Fruit fly (Drosophila melanogaster) whole organism, embryonic: ENCODE measurements around the gene Ccz1.

Experiments used
- Adf1 ChIP-seq: fragments of 200-800 bp; sonication (Bioruptor generic); IDR thresholded peaks from 2 replicates; pipeline ENCODE4 v1.3.6; 2022; ENCODE audit warnings: missing biosample characterization, missing genetic modification characterization
- Atf3 ChIP-seq: fragments of 200-800 bp; sonication (Bioruptor generic); optimal IDR thresholded peaks from 3 replicates; lab custom pipeline; 2016; ENCODE audit warnings: missing biosample characterization, missing genetic modification characterization
- CG10321 ChIP-seq: fragments of 200-800 bp; sonication (Bioruptor generic); IDR thresholded peaks from 2 replicates; pipeline ENCODE4 v1.3.6; 2022; ENCODE audit warnings: missing biosample characterization, missing genetic modification characterization
- CG10654 ChIP-seq: fragments of 200-800 bp; sonication (Bioruptor generic); optimal IDR thresholded peaks from 2 replicates; lab custom pipeline; 2016; ENCODE audit warnings: missing biosample characterization, missing genetic modification characterization
- CG10959 ChIP-seq: fragments of 200-800 bp; sonication (Bioruptor generic); IDR thresholded peaks from 2 replicates; pipeline ENCODE4 v1.3.6; 2022; ENCODE audit warnings: missing biosample characterization, missing genetic modification characterization
- CG15601 ChIP-seq: fragments of 200-800 bp; sonication (Bioruptor generic); optimal IDR thresholded peaks from 3 replicates; lab custom pipeline; 2019; ENCODE audit warnings: missing biosample characterization, mild to moderate bottlenecking, missing genetic modification characterization, moderate library complexity
- CG1603 ChIP-seq: fragments of 200-800 bp; sonication (Bioruptor generic); optimal IDR thresholded peaks from 2 replicates; lab custom pipeline; 2019; ENCODE audit warnings: missing biosample characterization, mild to moderate bottlenecking, missing genetic modification characterization, moderate library complexity
- CG16779 ChIP-seq: fragments of 200-800 bp; sonication (Bioruptor generic); IDR thresholded peaks from 2 replicates; pipeline ENCODE4 v1.3.6; 2022; ENCODE audit warnings: missing biosample characterization, missing genetic modification characterization
- CG17361 ChIP-seq: fragments of 200-800 bp; sonication (Bioruptor generic); IDR thresholded peaks from 3 replicates; pipeline ENCODE4 v1.3.6; 2022; ENCODE audit warnings: missing biosample characterization, missing genetic modification characterization
- CG18619 ChIP-seq: fragments of 200-800 bp; sonication (Bioruptor generic); optimal IDR thresholded peaks from 3 replicates; lab custom pipeline; 2017; ENCODE audit warnings: missing biosample characterization, mild to moderate bottlenecking, missing genetic modification characterization
- CG33557 ChIP-seq: fragments of 200-800 bp; sonication (Bioruptor generic); optimal IDR thresholded peaks from 2 replicates; lab custom pipeline; 2019; ENCODE audit warnings: missing biosample characterization, mild to moderate bottlenecking, missing genetic modification characterization, moderate library complexity
- CG4424 ChIP-seq: fragments of 200-800 bp; sonication (Bioruptor generic); optimal IDR thresholded peaks from 3 replicates; lab custom pipeline; 2016; ENCODE audit warnings: missing biosample characterization, missing genetic modification characterization
- CG7372 ChIP-seq: fragments of 200-800 bp; sonication (Bioruptor generic); IDR thresholded peaks from 2 replicates; pipeline ENCODE4 v1.3.6; 2022; ENCODE audit warnings: missing biosample characterization, missing genetic modification characterization
- CG8290 ChIP-seq, 3 experiments: fragments of 200-800 bp; sonication (Bioruptor generic); optimal IDR thresholded peaks; 2 replicates each; lab custom pipeline; 2016 to 2019; ENCODE audit warnings: missing biosample characterization in 3 of 3, missing genetic modification characterization in 3 of 3, mild to moderate bottlenecking in 2 of 3, moderate library complexity in 1 of 3
- CG9609 ChIP-seq: fragments of 200-800 bp; sonication (Bioruptor generic); optimal IDR thresholded peaks from 3 replicates; lab custom pipeline; 2016; ENCODE audit warnings: missing biosample characterization, missing genetic modification characterization
- CTCF ChIP-seq: fragments of 200-800 bp; sonication (Bioruptor generic); optimal IDR thresholded peaks from 2 replicates; lab custom pipeline; 2017; ENCODE audit warnings: missing biosample characterization, mild to moderate bottlenecking, missing genetic modification characterization, moderate library complexity
- Ets65A ChIP-seq: fragments of 200-800 bp; sonication (Bioruptor generic); peaks from one replicate; lab custom pipeline; 2016; ENCODE audit warnings: missing biosample characterization, missing genetic modification characterization
- Fer2 ChIP-seq: fragments of 200-800 bp; sonication (Bioruptor generic); optimal IDR thresholded peaks from 2 replicates; lab custom pipeline; 2018; ENCODE audit warnings: missing biosample characterization, mild to moderate bottlenecking, missing genetic modification characterization, moderate library complexity
- Gug ChIP-seq: fragments of 200-800 bp; sonication (Bioruptor generic); IDR thresholded peaks from 4 replicates; pipeline ENCODE4 v1.3.6; 2022; ENCODE audit warnings: missing biosample characterization, missing genetic modification characterization
- H15 ChIP-seq: fragments of 200-800 bp; sonication (Bioruptor generic); IDR thresholded peaks from 3 replicates; pipeline ENCODE4 v1.3.6; 2022; ENCODE audit warnings: missing biosample characterization, missing genetic modification characterization
- HLH4C ChIP-seq: fragments of 200-800 bp; sonication (Bioruptor generic); IDR thresholded peaks from 3 replicates; pipeline ENCODE4 v1.3.6; 2022; ENCODE audit warnings: missing biosample characterization, missing genetic modification characterization; ENCODE audit not compliant: partially characterized antibody
- Hand ChIP-seq: fragments of 200-800 bp; sonication (Bioruptor generic); optimal IDR thresholded peaks from 2 replicates; lab custom pipeline; 2017; ENCODE audit warnings: mild to moderate bottlenecking, missing biosample characterization, missing genetic modification reagents, missing genetic modification characterization
- Hsf ChIP-seq: fragments of 200-800 bp; sonication (Bioruptor generic); optimal IDR thresholded peaks from 3 replicates; lab custom pipeline; 2016; ENCODE audit warnings: missing biosample characterization, missing genetic modification characterization
- MTF-1 ChIP-seq: fragments of 200-800 bp; sonication (Bioruptor generic); optimal IDR thresholded peaks from 2 replicates; lab custom pipeline; 2018; ENCODE audit warnings: missing biosample characterization, mild to moderate bottlenecking, missing genetic modification characterization, borderline replicate concordance
- Max ChIP-seq: fragments of 200-800 bp; sonication (Bioruptor generic); optimal IDR thresholded peaks from 2 replicates; lab custom pipeline; 2016; ENCODE audit warnings: missing biosample characterization, mild to moderate bottlenecking, missing genetic modification characterization
- Mrtf ChIP-seq: fragments of 200-800 bp; sonication (Bioruptor generic); IDR thresholded peaks from 3 replicates; pipeline ENCODE4 v1.3.6; 2022; ENCODE audit warnings: missing biosample characterization, missing genetic modification characterization
- Ptx1 ChIP-seq: fragments of 200-800 bp; sonication (Bioruptor generic); IDR thresholded peaks from 2 replicates; pipeline ENCODE4 v1.3.6; 2022; ENCODE audit warnings: missing biosample characterization, missing genetic modification characterization
- Spps ChIP-seq: fragments of 200-800 bp; sonication (Bioruptor generic); optimal IDR thresholded peaks from 2 replicates; lab custom pipeline; 2018; ENCODE audit warnings: missing biosample characterization, mild to moderate bottlenecking, missing genetic modification characterization
- YL-1 ChIP-seq: fragments of 200-800 bp; sonication (Bioruptor generic); optimal IDR thresholded peaks from 3 replicates; lab custom pipeline; 2017; ENCODE audit warnings: missing biosample characterization, mild to moderate bottlenecking, missing genetic modification characterization
- abd-A ChIP-seq: fragments of 200-800 bp; sonication (Bioruptor generic); optimal IDR thresholded peaks from 3 replicates; lab custom pipeline; 2019; ENCODE audit warnings: missing biosample characterization, mild to moderate bottlenecking, missing genetic modification characterization, moderate library complexity
- ac ChIP-seq: fragments of 200-800 bp; sonication (Bioruptor generic); optimal IDR thresholded peaks from 3 replicates; lab custom pipeline; 2017; ENCODE audit warnings: missing biosample characterization, mild to moderate bottlenecking, missing genetic modification characterization
- bab2 ChIP-seq: fragments of 200-800 bp; sonication (Bioruptor generic); optimal IDR thresholded peaks from 2 replicates; lab custom pipeline; 2016; ENCODE audit warnings: missing biosample characterization, missing genetic modification characterization
- btn ChIP-seq: fragments of 200-800 bp; sonication (Bioruptor generic); optimal IDR thresholded peaks from 2 replicates; lab custom pipeline; 2016; ENCODE audit warnings: missing biosample characterization, missing genetic modification characterization
- cato ChIP-seq: fragments of 200-800 bp; sonication (Bioruptor generic); optimal IDR thresholded peaks from 2 replicates; lab custom pipeline; 2016; ENCODE audit warnings: missing biosample characterization, missing genetic modification characterization, borderline replicate concordance
- cg ChIP-seq: fragments of 200-800 bp; sonication (Bioruptor generic); optimal IDR thresholded peaks from 3 replicates; lab custom pipeline; 2019; ENCODE audit warnings: missing biosample characterization, mild to moderate bottlenecking, missing genetic modification characterization, moderate library complexity
- chif ChIP-seq, 2 experiments: fragments of 200-800 bp; sonication (Bioruptor generic); optimal IDR thresholded peaks; 3 replicates each; lab custom pipeline; 2016; ENCODE audit warnings: missing biosample characterization in 2 of 2, missing genetic modification characterization in 2 of 2
- da ChIP-seq: fragments of 200-800 bp; sonication (Bioruptor generic); optimal IDR thresholded peaks from 2 replicates; lab custom pipeline; 2016; ENCODE audit warnings: missing biosample characterization, missing genetic modification characterization
- ewg ChIP-seq: fragments of 200-800 bp; sonication (Bioruptor generic); optimal IDR thresholded peaks from 3 replicates; lab custom pipeline; 2017; ENCODE audit warnings: mild to moderate bottlenecking, missing biosample characterization, missing genetic modification reagents, missing genetic modification characterization
- fd3F ChIP-seq: fragments of 200-800 bp; sonication (Bioruptor generic); optimal IDR thresholded peaks from 2 replicates; lab custom pipeline; 2018; ENCODE audit warnings: missing biosample characterization, mild to moderate bottlenecking, missing genetic modification characterization, moderate library complexity
- gsb-n ChIP-seq: fragments of 200-800 bp; sonication (Bioruptor generic); optimal IDR thresholded peaks from 3 replicates; lab custom pipeline; 2018; ENCODE audit warnings: missing biosample characterization, mild to moderate bottlenecking, missing genetic modification characterization
- ind ChIP-seq: fragments of 200-800 bp; sonication (Bioruptor generic); optimal IDR thresholded peaks from 3 replicates; lab custom pipeline; 2016; ENCODE audit warnings: missing biosample characterization, missing genetic modification characterization
- jumu ChIP-seq: fragments of 200-800 bp; sonication (Bioruptor generic); optimal IDR thresholded peaks from 3 replicates; lab custom pipeline; 2016; ENCODE audit warnings: missing biosample characterization, missing genetic modification characterization
- nerfin-2 ChIP-seq: fragments of 200-800 bp; sonication (Bioruptor generic); IDR thresholded peaks from 2 replicates; pipeline ENCODE4 v1.3.6; 2022; ENCODE audit warnings: missing biosample characterization, missing genetic modification characterization; ENCODE audit not compliant: partially characterized antibody
- p53 ChIP-seq: fragments of 200-800 bp; sonication (Bioruptor generic); optimal IDR thresholded peaks from 2 replicates; lab custom pipeline; 2016; ENCODE audit warnings: missing biosample characterization, missing genetic modification characterization
- pita ChIP-seq: fragments of 200-800 bp; sonication (Bioruptor generic); optimal IDR thresholded peaks from 2 replicates; lab custom pipeline; 2017; ENCODE audit warnings: missing biosample characterization, mild to moderate bottlenecking, missing genetic modification characterization
- ranshi ChIP-seq: fragments of 200-800 bp; sonication (Bioruptor generic); IDR thresholded peaks from 2 replicates; pipeline ENCODE4 v1.3.6; 2022; ENCODE audit warnings: missing biosample characterization, missing genetic modification characterization
- sens ChIP-seq: fragments of 200-800 bp; sonication (Bioruptor generic); peaks from one replicate; lab custom pipeline; 2016; ENCODE audit warnings: missing biosample characterization, missing genetic modification characterization
- sens-2 ChIP-seq: fragments of 200-800 bp; sonication (Bioruptor generic); IDR thresholded peaks from 2 replicates; pipeline ENCODE4 v1.3.6; 2022; ENCODE audit warnings: missing biosample characterization, missing genetic modification characterization
- shn ChIP-seq: fragments of 200-800 bp; sonication (Bioruptor generic); optimal IDR thresholded peaks from 3 replicates; lab custom pipeline; 2016; ENCODE audit warnings: missing biosample characterization, missing genetic modification characterization
- sob ChIP-seq: fragments of 200-800 bp; sonication (Bioruptor generic); IDR thresholded peaks from 2 replicates; pipeline ENCODE4 v1.3.6; 2022; ENCODE audit warnings: missing biosample characterization, missing genetic modification characterization
- ssp ChIP-seq: fragments of 200-800 bp; sonication (Bioruptor generic); IDR thresholded peaks from 2 replicates; pipeline ENCODE4 v1.3.6; 2022; ENCODE audit warnings: missing biosample characterization, missing genetic modification characterization
- trh ChIP-seq: fragments of 200-800 bp; sonication (Bioruptor generic); optimal IDR thresholded peaks from 2 replicates; lab custom pipeline; 2016; ENCODE audit warnings: missing biosample characterization, missing genetic modification characterization
- zen ChIP-seq: fragments of 200-800 bp; sonication (Bioruptor generic); optimal IDR thresholded peaks from 3 replicates; lab custom pipeline; 2018; ENCODE audit warnings: missing biosample characterization, mild to moderate bottlenecking, missing genetic modification characterization, moderate library complexity

The Ccz1 gene

dm6 chr3L:3912134-3912533 is 13.2 kb upstream of the Ccz1 start:
- no peak for TF ChIP-seq btn
- no peak for TF ChIP-seq CG16779 (GFP tag; lab: Robert Waterston, UW)
- no peak for TF ChIP-seq CG15601 (tag; lab: Kevin White, UChicago)
- no peak for TF ChIP-seq H15 (GFP tag; lab: Robert Waterston, UW)
- TF ChIP-seq cg (GFP tag; lab: Kevin White, UChicago): no peak
- no peak for TF ChIP-seq bab2
- no peak for TF ChIP-seq ind (GFP tag; lab: Kevin White, UChicago)
- TF ChIP-seq Hand (GFP tag; lab: Kevin White, UChicago): no peak
- TF ChIP-seq CG10321 (GFP tag; lab: Robert Waterston, UW): no peak
- no peak for TF ChIP-seq chif (GFP tag; optimal IDR thresholded peaks at IDR 0.05; lab: Kevin White, UChicago)
- peak; percentile 15 for TF ChIP-seq sens (GFP tag; lab: Kevin White, UChicago)
- no peak for TF ChIP-seq CG4424 (GFP tag; lab: Kevin White, UChicago)
- no peak for TF ChIP-seq CG17361 (GFP tag; lab: Robert Waterston, UW)
- no peak for TF ChIP-seq HLH4C (GFP tag; lab: Robert Waterston, UW)
- TF ChIP-seq Fer2: no peak
- TF ChIP-seq Atf3 (GFP tag; lab: Kevin White, UChicago): no peak
- no peak for TF ChIP-seq p53 (GFP tag; lab: Kevin White, UChicago)
- TF ChIP-seq da (GFP tag; lab: Kevin White, UChicago): no peak
- no peak for TF ChIP-seq CG33557 (GFP tag; lab: Kevin White, UChicago)
- TF ChIP-seq Hsf (GFP tag; lab: Kevin White, UChicago): no peak
- TF ChIP-seq ewg: no peak
- no peak for TF ChIP-seq ranshi (GFP tag; lab: Robert Waterston, UW)
- no peak for TF ChIP-seq CG10654 (GFP tag; lab: Kevin White, UChicago)
- TF ChIP-seq Ets65A (GFP tag; lab: Kevin White, UChicago): peak; percentile 92
- TF ChIP-seq nerfin-2 (GFP tag; lab: Robert Waterston, UW): no peak
- no peak for TF ChIP-seq CG8290 (GFP tag; optimal IDR thresholded peaks at IDR 0.05; lab: Kevin White, UChicago)
- TF ChIP-seq CG8290 (tag; optimal IDR thresholded peaks at IDR 0.05; lab: Kevin White, UChicago): no peak
- TF ChIP-seq Adf1 (GFP tag; lab: Robert Waterston, UW): no peak
- TF ChIP-seq jumu (GFP tag; lab: Kevin White, UChicago): no peak
- 0 out of 2 replicates have a peak, but pooled peaks have one; percentile 13 for TF ChIP-seq sob
- peak; percentile 76 for TF ChIP-seq CG7372
- TF ChIP-seq ac (GFP tag; lab: Kevin White, UChicago): no peak
- TF ChIP-seq CG18619 (GFP tag; lab: Kevin White, UChicago): no peak
- no peak for TF ChIP-seq CG10959
- no peak for TF ChIP-seq pita (GFP tag; lab: Kevin White, UChicago)
- TF ChIP-seq gsb-n: no peak

- TF ChIP-seq trh (GFP tag; lab: Kevin White, UChicago) (no peak), ssp (GFP tag; lab: Robert Waterston, UW) (no peak), cato (no peak), Gug (GFP tag; lab: Robert Waterston, UW) (no peak), Spps (no peak), MTF-1 (GFP tag; lab: Kevin White, UChicago) (no peak), sens-2 (no peak), Ptx1 (no peak), CG9609 (GFP tag; lab: Kevin White, UChicago) (no peak), CG10321 (GFP tag; lab: Robert Waterston, UW) (no peak), zen (tag; lab: Kevin White, UChicago) (no peak), fd3F (no peak), Mrtf (GFP tag; lab: Robert Waterston, UW) (no peak), YL-1 (GFP tag; lab: Kevin White, UChicago) (no peak), CG1603 (tag; lab: Kevin White, UChicago) (no peak), Max (no peak), CTCF (GFP tag; lab: Kevin White, UChicago) (no peak), abd-A (no peak), shn (GFP tag; lab: Kevin White, UChicago) (no peak)
These were observed 10.9 kb upstream of the Ccz1 start, which contains the start of gene mge for dm6 chr3L:3909831-3910230. TSS of gene mge (minus strand) at chr3L:3909931.
